Fruit fly (Drosophila melanogaster): ENCODE results near the gene Cad87A.

- TF ChIP-seq Mnt (GFP tag; optimal IDR thresholded peaks at IDR 0.05): no peak
- no peak for TF ChIP-seq tj (GFP tag; optimal IDR thresholded peaks at IDR 0.05)
- TF ChIP-seq CG7101 (tag; optimal IDR thresholded peaks at IDR 0.05): no peak
- no peak for TF ChIP-seq ovo (GFP tag; optimal IDR thresholded peaks at IDR 0.05)
- no peak for TF ChIP-seq kay (GFP tag; ENCODE audit: borderline replicate concordance)
- TF ChIP-seq Hr96 (GFP tag; optimal IDR thresholded peaks at IDR 0.05): no peak
- no peak for TF ChIP-seq toe (GFP tag; optimal IDR thresholded peaks at IDR 0.05)
- no peak for TF ChIP-seq cic (GFP tag; optimal IDR thresholded peaks at IDR 0.05)
- no peak for TF ChIP-seq CG1620 (GFP tag; optimal IDR thresholded peaks at IDR 0.05)
- no peak for TF ChIP-seq CG7045 (GFP tag; optimal IDR thresholded peaks at IDR 0.05)
Measured at dm6 chr3R:11989206-11989605, 40.3 kb upstream of the Cad87A start.

All from whole organism, adult.